Worm (Caenorhabditis elegans): ENCODE results near the gene ins-35.

DNA sequence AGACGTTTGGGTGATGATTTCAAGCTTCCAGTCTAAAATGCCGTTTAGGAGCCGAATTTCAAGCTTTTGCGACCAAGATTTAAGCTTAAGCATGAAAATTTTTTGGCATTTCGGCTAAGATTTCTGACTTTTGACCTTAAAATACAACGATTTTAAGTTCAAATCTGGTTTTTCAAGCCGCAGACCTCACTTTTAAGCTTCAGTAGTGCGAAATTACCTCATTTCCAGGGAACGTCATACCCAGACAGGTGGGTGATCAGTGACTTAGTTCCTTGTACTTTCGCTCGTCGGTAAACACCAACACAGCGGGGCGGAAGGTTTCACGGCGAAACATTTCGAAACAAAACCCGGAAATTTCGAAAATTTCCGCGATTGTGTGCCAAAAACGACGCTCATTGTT lies 41.0 kb downstream of the ins-35 start:
- TF ChIP-seq ztf-11 (tag; optimal IDR thresholded peaks at IDR 0.05) (no peak), unc-39 (tag; optimal IDR thresholded peaks at IDR 0.05) (no peak), crh-2 (tag; optimal IDR thresholded peaks at IDR 0.05) (no peak), nhr-6 (tag; optimal IDR thresholded peaks at IDR 0.05) (no peak), snpc-4 (tag; optimal IDR thresholded peaks at IDR 0.05) (no peak), lin-39 (tag; optimal IDR thresholded peaks at IDR 0.05) (no peak), nhr-11 (tag; optimal IDR thresholded peaks at IDR 0.05) (no peak), nhr-12 (tag; optimal IDR thresholded peaks at IDR 0.05) (no peak), ama-1 (optimal IDR thresholded peaks at IDR 0.05) (no peak), lsy-2 (tag; optimal IDR thresholded peaks at IDR 0.05) (no peak), fos-1 (tag; optimal IDR thresholded peaks at IDR 0.05) (no peak), blmp-1 (tag; optimal IDR thresholded peaks at IDR 0.05; ENCODE audit: insufficient read depth) (no peak), elt-1 (tag; optimal IDR thresholded peaks at IDR 0.05) (no peak), dmd-4 (tag; optimal IDR thresholded peaks at IDR 0.05) (no peak)

Data from whole organism, L2 larva.